Fruit fly (Drosophila melanogaster) whole organism, wandering third instar larva: Measurements from ENCODE around the gene CG42505.

Source experiments
- Dfd ChIP-seq: fragments of >200 bp; optimal IDR thresholded peaks from 2 replicates; lab custom pipeline; 2017; ENCODE audit warnings: missing biosample characterization, missing genetic modification characterization
- Mio ChIP-seq: sonication (Bioruptor generic); optimal IDR thresholded peaks from 2 replicates; lab custom pipeline; 2016; ENCODE audit warnings: missing biosample characterization, missing genetic modification characterization
- jim ChIP-seq: fragments of 175-275, 200-325 bp; sonication (Bioruptor generic); optimal IDR thresholded peaks from 2 replicates; lab custom pipeline; 2016; ENCODE audit warnings: missing biosample characterization, mild to moderate bottlenecking, missing genetic modification characterization

DNA sequence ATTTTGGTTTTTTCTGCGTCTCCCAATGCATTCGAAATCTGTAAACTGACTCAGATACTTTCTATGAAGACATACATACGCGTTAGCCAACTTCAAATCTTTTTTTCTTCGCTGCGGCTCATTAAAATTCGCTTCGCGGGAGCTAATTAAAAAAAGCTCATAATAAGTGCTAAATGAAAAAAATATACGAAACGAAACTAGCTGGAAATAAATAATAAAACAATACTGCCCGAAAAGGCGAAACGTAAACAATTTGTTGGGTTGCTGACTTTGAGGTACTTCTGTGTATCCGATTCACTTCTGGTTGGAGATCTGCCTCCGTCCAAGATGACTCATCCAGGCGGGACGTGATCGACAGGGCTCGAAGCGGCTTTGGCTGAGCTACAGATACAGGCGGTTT is 41.6 kb downstream of the CG42505 start:
- TF ChIP-seq jim (GFP tag; lab: Kevin White, UChicago) (no peak), Dfd (GFP tag; lab: Kevin White, UChicago) (no peak), Mio (GFP tag; lab: Kevin White, UChicago) (no peak)
